Worm (Caenorhabditis elegans): ENCODE data around the gene srw-77.

DNA sequence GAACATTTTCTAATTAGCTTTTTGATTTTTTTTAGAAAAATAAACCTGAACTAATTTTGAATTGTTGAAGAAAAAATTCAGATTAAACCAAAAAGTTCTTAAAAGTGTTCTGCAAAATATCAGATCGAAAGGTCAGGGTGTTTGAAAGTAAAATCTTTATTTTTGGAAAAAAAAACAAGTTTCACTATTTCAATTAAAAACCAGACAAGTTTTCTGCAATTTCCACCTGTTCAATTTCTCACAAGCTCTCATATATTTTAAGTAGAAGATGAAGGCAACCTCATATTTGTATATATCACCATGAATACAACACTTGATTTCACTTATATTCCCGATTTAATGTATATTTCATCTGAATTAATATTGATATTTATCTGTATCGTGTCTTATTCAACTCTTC lies 43.8 kb upstream of the srw-77 start, which contains the start of gene srz-102:
- TF ChIP-seq pha-4 (tag; optimal IDR thresholded peaks at IDR 0.05), result no peak
- no peak for TF ChIP-seq hlh-8 (tag; optimal IDR thresholded peaks at IDR 0.05)
- no peak for TF ChIP-seq hlh-13 (GFP tag; optimal IDR thresholded peaks at IDR 0.05)
- TF ChIP-seq fkh-6 (tag; optimal IDR thresholded peaks at IDR 0.05), result no peak
- TF ChIP-seq dmd-4 (tag; optimal IDR thresholded peaks at IDR 0.05; ENCODE audit: borderline replicate concordance), result no peak

Measured in whole organism, late embryonic.